Worm (Caenorhabditis elegans) whole organism, L4 larva: ENCODE measurements around the gene dhc-3.

ENCODE experiments used
- T26A8.4 ChIP-seq: fragments of 200-800 bp; sonication (Bioruptor generic); IDR thresholded peaks from 2 replicates; pipeline ENCODE4 v1.3.6; 2022; ENCODE audit warnings: missing genetic modification characterization, missing compliant biosample characterization
- nhr-76 ChIP-seq: fragments of 150-350 bp; optimal IDR thresholded peaks from 2 replicates; lab custom pipeline; 2014; ENCODE audit warnings: missing biosample characterization, missing genetic modification characterization

DNA sequence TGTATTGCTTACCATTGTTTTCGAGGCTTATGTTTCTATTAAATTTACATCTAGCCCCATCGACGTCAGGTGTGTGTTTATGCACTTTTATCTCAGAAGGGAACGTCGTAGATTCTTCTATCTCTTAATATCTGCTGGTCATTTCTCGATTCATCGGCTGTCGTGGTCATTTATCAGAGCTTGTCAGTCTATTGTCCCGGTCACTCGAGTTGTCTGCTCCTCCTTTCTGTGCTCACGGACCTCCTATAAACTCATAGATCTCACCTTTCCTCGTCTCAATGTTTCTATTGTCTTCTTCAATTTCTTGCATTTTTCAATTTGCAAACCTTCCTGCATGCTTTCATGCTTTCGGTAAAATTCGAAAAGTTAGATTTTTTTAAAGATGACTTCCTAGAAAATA lies 15.4 kb downstream of the dhc-3 start:
- TF ChIP-seq nhr-76 (no peak), T26A8.4 (GFP tag; lab: Robert Waterston, UW) (no peak)
